Fruit fly (Drosophila melanogaster) whole organism, embryonic: ENCODE measurements around the gene CG3529.

Experiments used
- Blimp-1 ChIP-seq: fragments of 200-800 bp; sonication (Bioruptor generic); optimal IDR thresholded peaks from 3 replicates; lab custom pipeline; 2018; ENCODE audit warnings: missing biosample characterization, missing genetic modification characterization, mild to moderate bottlenecking, moderate library complexity, missing genetic modification reagents
- CG5245 ChIP-seq: fragments of 200-800 bp; sonication (Bioruptor generic); optimal IDR thresholded peaks from 3 replicates; lab custom pipeline; 2016; ENCODE audit warnings: missing biosample characterization, missing genetic modification characterization
- CG5953 ChIP-seq: fragments of 200-800 bp; sonication (Bioruptor generic); IDR thresholded peaks from 2 replicates; pipeline ENCODE4 v1.3.6; 2022; ENCODE audit warnings: missing biosample characterization, missing genetic modification characterization
- CG6175 ChIP-seq: fragments of 200-800 bp; sonication (Bioruptor generic); IDR thresholded peaks from 3 replicates; pipeline ENCODE4 v1.3.6; 2022; ENCODE audit warnings: missing biosample characterization, missing genetic modification characterization
- Hey ChIP-seq: fragments of 200-800 bp; sonication (Bioruptor generic); optimal IDR thresholded peaks from 3 replicates; lab custom pipeline; 2018; ENCODE audit warnings: missing biosample characterization, mild to moderate bottlenecking, missing genetic modification characterization
- eve ChIP-seq, 2 experiments: fragments of >200 bp; optimal IDR thresholded peaks; 2 replicates each; lab custom pipeline; 2017; ENCODE audit warnings: missing biosample characterization in 2 of 2, missing genetic modification characterization in 2 of 2
- fd3F ChIP-seq: fragments of 200-800 bp; sonication (Bioruptor generic); optimal IDR thresholded peaks from 2 replicates; lab custom pipeline; 2018; ENCODE audit warnings: missing biosample characterization, mild to moderate bottlenecking, missing genetic modification characterization, moderate library complexity
- salm ChIP-seq: fragments of 200-800 bp; sonication (Bioruptor generic); optimal IDR thresholded peaks from 2 replicates; lab custom pipeline; 2018; ENCODE audit warnings: missing biosample characterization, mild to moderate bottlenecking, missing genetic modification characterization
- stc ChIP-seq: fragments of 200-800 bp; sonication (Bioruptor generic); IDR thresholded peaks from 2 replicates; pipeline ENCODE4 v1.3.6; 2022; ENCODE audit warnings: missing biosample characterization, missing genetic modification characterization

DNA sequence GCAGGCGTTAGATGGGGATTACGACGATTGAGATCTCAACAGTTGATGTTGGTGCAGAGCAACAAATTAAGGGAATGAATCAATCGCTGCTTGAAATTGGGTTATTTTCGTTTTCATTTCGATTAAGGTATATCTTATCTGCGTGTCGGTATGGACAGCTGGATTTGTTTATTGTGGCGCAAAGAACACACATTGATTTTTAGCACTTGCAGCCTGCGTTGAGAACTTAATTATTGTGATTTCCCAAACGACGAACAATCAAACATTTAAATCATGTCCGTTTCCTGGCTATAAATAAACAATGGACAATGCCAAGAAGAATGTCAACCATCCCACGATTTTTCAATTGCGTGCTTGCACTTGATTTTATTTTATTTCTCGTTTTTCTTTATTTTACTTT lies 48.6 kb upstream of the CG3529 start:
- TF ChIP-seq CG5953 (GFP tag; lab: Robert Waterston, UW), result no peak
- TF ChIP-seq stc (GFP tag; lab: Robert Waterston, UW), result no peak
- TF ChIP-seq Blimp-1 (GFP tag; lab: Kevin White, UChicago), result no peak
- TF ChIP-seq eve (GFP tag; optimal IDR thresholded peaks at IDR 0.05; lab: Kevin White, UChicago), result peak in 1 of 2 experiments; percentile 64
- TF ChIP-seq CG6175 (GFP tag; lab: Robert Waterston, UW), result no peak
- no peak for TF ChIP-seq Hey (tag; lab: Kevin White, UChicago)
- no peak for TF ChIP-seq CG5245 (GFP tag; lab: Kevin White, UChicago)
- TF ChIP-seq salm (tag; lab: Kevin White, UChicago), result no peak
- TF ChIP-seq fd3F (GFP tag; lab: Kevin White, UChicago), result no peak
